Worm (Caenorhabditis elegans) whole organism, L4/young adult: ENCODE measurements around the gene aff-1.

Experiments
- W03F9.2 ChIP-seq: fragments of 150-350 bp; optimal IDR thresholded peaks from 2 replicates; lab custom pipeline; 2014; ENCODE audit warnings: missing biosample characterization, missing genetic modification characterization
- dao-5 ChIP-seq: sonication (generic microtip); optimal IDR thresholded peaks from 2 replicates; lab custom pipeline; 2016; ENCODE audit warnings: missing genotype, missing genetic modification characterization, moderate library complexity, missing compliant biosample characterization
- him-1 ChIP-seq: sonication (generic microtip); optimal IDR thresholded peaks from 2 replicates; lab custom pipeline; 2016; ENCODE audit warnings: missing genotype, missing genetic modification reagents, missing genetic modification characterization, missing compliant biosample characterization

DNA sequence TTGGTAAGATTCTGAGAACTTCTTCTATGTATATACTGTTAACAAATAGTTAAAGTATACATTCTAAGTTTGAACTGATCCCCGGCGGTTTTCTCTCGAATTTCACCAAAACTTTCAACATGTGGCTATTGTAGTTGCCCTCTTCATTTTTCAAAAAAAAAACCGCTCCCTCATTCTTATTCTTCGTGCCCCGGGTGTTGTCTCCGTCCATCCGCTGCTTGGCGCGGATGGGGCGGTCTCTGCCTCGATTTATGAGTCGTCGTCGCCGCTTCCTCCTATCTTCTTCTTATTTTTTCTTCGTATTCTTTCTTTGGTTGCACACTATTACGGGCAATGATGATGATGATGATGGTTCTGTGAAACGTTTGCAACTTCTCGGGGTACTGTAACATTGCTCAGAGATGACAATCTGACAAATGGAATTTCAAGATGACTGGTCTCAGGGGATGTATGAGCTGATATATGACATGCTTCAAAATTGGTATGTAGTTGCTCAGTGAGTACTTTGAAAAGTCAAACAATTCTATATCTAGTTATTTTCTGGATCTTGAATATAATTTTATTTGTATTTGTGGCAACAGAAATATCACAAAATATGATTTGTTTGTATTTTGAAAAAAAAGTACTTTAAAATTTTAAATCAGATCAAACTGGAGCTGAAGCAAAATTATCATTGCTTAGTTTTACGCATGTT, 43.1 kb downstream of the aff-1 start:
- peak; percentile 16 for TF ChIP-seq him-1
- TF ChIP-seq dao-5 (tag; lab: Kevin White, UChicago), result no peak
- TF ChIP-seq W03F9.2 (tag; lab: Kevin White, UChicago), result no peak
